Fruit fly (Drosophila melanogaster): ENCODE results near the gene CG44476.
A peak's percentile ranks its signal among the peaks of the same experiment; 100 is the strongest.

- peak; percentile 60 for TF ChIP-seq CG8301 (tag; optimal IDR thresholded peaks at IDR 0.05)
- no peak for TF ChIP-seq fd96Ca (GFP tag; IDR thresholded peaks at IDR 0.05)
- peak; percentile 70 for TF ChIP-seq Pif1A (GFP tag; optimal IDR thresholded peaks at IDR 0.05)
- no peak for TF ChIP-seq CG13204 (GFP tag; optimal IDR thresholded peaks at IDR 0.05)
- peak; percentile 17 for TF ChIP-seq CG34367 (tag; optimal IDR thresholded peaks at IDR 0.05)
Observed at dm6 chr2L:18146618-18147099, 33.7 kb upstream of the CG44476 start.

Measured in whole organism, pupa.